Fruit fly (Drosophila melanogaster) whole organism, wandering third instar larva: ENCODE measurements around the gene Eig71Eh.

ENCODE experiments used
- Abd-B ChIP-seq: fragments of >200 bp; optimal IDR thresholded peaks from 2 replicates; lab custom pipeline; 2017; ENCODE audit warnings: missing biosample characterization, missing genetic modification characterization
- OdsH ChIP-seq: fragments of 200-800 bp; sonication (Bioruptor generic); optimal IDR thresholded peaks from 2 replicates; lab custom pipeline; 2016; ENCODE audit warnings: missing biosample characterization, mild to moderate bottlenecking, missing genetic modification characterization

dm6 chr3L:15625676-15626414 lies 33.4 kb downstream of the Eig71Eh start:
- peak; percentile 96 for TF ChIP-seq OdsH (GFP tag; lab: Kevin White, UChicago)
- no peak for TF ChIP-seq Abd-B
